Fruit fly (Drosophila melanogaster) whole organism, embryonic: ENCODE data around the gene Rbm13.
A peak's percentile ranks its signal among the peaks of the same experiment; 100 is the strongest.

Experiments used
- Adf1 ChIP-seq: fragments of 200-800 bp; sonication (Bioruptor generic); IDR thresholded peaks from 2 replicates; pipeline ENCODE4 v1.3.6; 2022; ENCODE audit warnings: missing biosample characterization, missing genetic modification characterization
- Atf3 ChIP-seq: fragments of 200-800 bp; sonication (Bioruptor generic); optimal IDR thresholded peaks from 3 replicates; lab custom pipeline; 2016; ENCODE audit warnings: missing biosample characterization, missing genetic modification characterization
- Atf6 ChIP-seq: fragments of 200-800 bp; sonication (Bioruptor generic); IDR thresholded peaks from 2 replicates; pipeline ENCODE4 v1.3.6; 2022; ENCODE audit warnings: missing biosample characterization, missing genetic modification characterization
- Bgb ChIP-seq: fragments of 200-800 bp; sonication (Bioruptor generic); IDR thresholded peaks from 2 replicates; pipeline ENCODE4 v1.3.6; 2022; ENCODE audit warnings: missing biosample characterization, missing genetic modification characterization; ENCODE audit not compliant: partially characterized antibody
- BtbVII ChIP-seq: fragments of 200-800 bp; sonication (Bioruptor generic); optimal IDR thresholded peaks from 3 replicates; lab custom pipeline; 2017; ENCODE audit warnings: missing biosample characterization, mild to moderate bottlenecking, missing genetic modification characterization
- CG10274 ChIP-seq: fragments of 200-800 bp; sonication (Bioruptor generic); optimal IDR thresholded peaks from 3 replicates; lab custom pipeline; 2017; ENCODE audit warnings: missing biosample characterization, mild to moderate bottlenecking, missing genetic modification characterization
- CG10565 ChIP-seq: fragments of 200-800 bp; sonication (Bioruptor generic); optimal IDR thresholded peaks from 3 replicates; lab custom pipeline; 2016; ENCODE audit warnings: missing biosample characterization, mild to moderate bottlenecking, missing genetic modification characterization
- CG10654 ChIP-seq: fragments of 200-800 bp; sonication (Bioruptor generic); optimal IDR thresholded peaks from 2 replicates; lab custom pipeline; 2016; ENCODE audit warnings: missing biosample characterization, missing genetic modification characterization
- CG11247 ChIP-seq: fragments of 200-800 bp; sonication (Bioruptor generic); IDR thresholded peaks from 2 replicates; pipeline ENCODE4 v1.3.6; 2022; ENCODE audit warnings: missing biosample characterization, missing genetic modification characterization
- CG11398 ChIP-seq: fragments of 200-800 bp; sonication (Bioruptor generic); optimal IDR thresholded peaks from 2 replicates; lab custom pipeline; 2016; ENCODE audit warnings: missing biosample characterization, missing genetic modification characterization
- CG13424 ChIP-seq: fragments of 200-800 bp; sonication (Bioruptor generic); optimal IDR thresholded peaks from 2 replicates; lab custom pipeline; 2019; ENCODE audit warnings: missing biosample characterization, mild to moderate bottlenecking, missing genetic modification characterization, moderate library complexity
- CG14050 ChIP-seq: fragments of 200-800 bp; sonication (Bioruptor generic); IDR thresholded peaks from 3 replicates; pipeline ENCODE4 v1.3.6; 2022; ENCODE audit warnings: missing biosample characterization, missing genetic modification characterization
- CG14965 ChIP-seq: fragments of 200-800 bp; sonication (Bioruptor generic); optimal IDR thresholded peaks from 2 replicates; lab custom pipeline; 2016; ENCODE audit warnings: missing biosample characterization, missing genetic modification characterization, borderline replicate concordance
- CG17359 ChIP-seq: fragments of 200-800 bp; sonication (Bioruptor generic); optimal IDR thresholded peaks from 3 replicates; lab custom pipeline; 2018; ENCODE audit warnings: missing biosample characterization, mild to moderate bottlenecking, missing genetic modification characterization, moderate library complexity
- CG17912 ChIP-seq: fragments of 200-800 bp; sonication (Bioruptor generic); optimal IDR thresholded peaks from 2 replicates; lab custom pipeline; 2018; ENCODE audit warnings: missing biosample characterization, mild to moderate bottlenecking, missing genetic modification characterization
- CG18262 ChIP-seq: fragments of 200-800 bp; optimal IDR thresholded peaks from 3 replicates; lab custom pipeline; 2019; ENCODE audit warnings: missing biosample characterization, mild to moderate bottlenecking, missing genetic modification characterization, moderate library complexity
- CG32532 ChIP-seq: fragments of 200-800 bp; sonication (Bioruptor generic); IDR thresholded peaks from 2 replicates; pipeline ENCODE4 v1.3.6; 2022; ENCODE audit warnings: missing biosample characterization, missing genetic modification characterization
- CG33557 ChIP-seq: fragments of 200-800 bp; sonication (Bioruptor generic); optimal IDR thresholded peaks from 2 replicates; lab custom pipeline; 2019; ENCODE audit warnings: missing biosample characterization, mild to moderate bottlenecking, missing genetic modification characterization, moderate library complexity
- CG43689 ChIP-seq: fragments of 200-800 bp; sonication (Bioruptor generic); IDR thresholded peaks from 2 replicates; pipeline ENCODE4 v1.3.6; 2022; ENCODE audit warnings: missing biosample characterization, missing genetic modification characterization
- CG4404 ChIP-seq: fragments of 200-800 bp; sonication (Bioruptor generic); IDR thresholded peaks from 2 replicates; pipeline ENCODE4 v1.3.6; 2022; ENCODE audit warnings: missing biosample characterization, missing genetic modification characterization
- CG7372 ChIP-seq: fragments of 200-800 bp; sonication (Bioruptor generic); IDR thresholded peaks from 2 replicates; pipeline ENCODE4 v1.3.6; 2022; ENCODE audit warnings: missing biosample characterization, missing genetic modification characterization
- CG8388 ChIP-seq: fragments of 200-800 bp; sonication (Bioruptor generic); optimal IDR thresholded peaks from 2 replicates; lab custom pipeline; 2019; ENCODE audit warnings: missing biosample characterization, mild to moderate bottlenecking, missing genetic modification characterization, moderate library complexity
- CG9215 ChIP-seq: fragments of 200-800 bp; sonication (Bioruptor generic); IDR thresholded peaks from 2 replicates; pipeline ENCODE4 v1.3.6; 2022; ENCODE audit warnings: missing biosample characterization, missing genetic modification characterization
- CG9437 ChIP-seq: fragments of 200-800 bp; sonication (Bioruptor generic); optimal IDR thresholded peaks from 2 replicates; lab custom pipeline; 2018; ENCODE audit warnings: missing biosample characterization, mild to moderate bottlenecking, missing genetic modification characterization
- D19A ChIP-seq: fragments of 200-800 bp; optimal IDR thresholded peaks from 3 replicates; lab custom pipeline; 2019; ENCODE audit warnings: missing biosample characterization, mild to moderate bottlenecking, missing genetic modification characterization, moderate library complexity
- E2f2 ChIP-seq: fragments of 200-800 bp; sonication (Bioruptor generic); IDR thresholded peaks from 2 replicates; pipeline ENCODE4 v1.3.6; 2022; ENCODE audit warnings: missing biosample characterization, missing genetic modification characterization
- GATAe ChIP-seq: fragments of 200-800 bp; sonication (Bioruptor generic); conservative IDR thresholded peaks from 2 replicates; pipeline ENCODE4 v1.3.6; 2022; ENCODE audit warnings: missing biosample characterization, missing genetic modification characterization
- HLH54F ChIP-seq: fragments of 200-800 bp; sonication (Bioruptor generic); optimal IDR thresholded peaks from 3 replicates; lab custom pipeline; 2016; ENCODE audit warnings: missing biosample characterization, missing genetic modification characterization
- Optix ChIP-seq: fragments of 200-800 bp; sonication (Bioruptor generic); IDR thresholded peaks from 3 replicates; pipeline ENCODE4 v1.3.6; 2022; ENCODE audit warnings: missing biosample characterization, missing genetic modification characterization
- Ptx1 ChIP-seq: fragments of 200-800 bp; sonication (Bioruptor generic); IDR thresholded peaks from 2 replicates; pipeline ENCODE4 v1.3.6; 2022; ENCODE audit warnings: missing biosample characterization, missing genetic modification characterization
- Rx ChIP-seq: fragments of 200-800 bp; sonication (Bioruptor generic); IDR thresholded peaks from 2 replicates; pipeline ENCODE4 v1.3.6; 2022; ENCODE audit warnings: missing biosample characterization, missing genetic modification characterization
- Scr ChIP-seq: fragments of 200-800 bp; sonication (Bioruptor generic); IDR thresholded peaks from 2 replicates; pipeline ENCODE4 v1.3.6; 2022; ENCODE audit warnings: missing biosample characterization, missing genetic modification characterization; ENCODE audit not compliant: partially characterized antibody
- Taf1 ChIP-seq: fragments of 200-800 bp; sonication (Bioruptor generic); IDR thresholded peaks from 2 replicates; pipeline ENCODE4 v1.3.6; 2022; ENCODE audit warnings: missing biosample characterization, missing genetic modification characterization
- Trl ChIP-seq, 3 experiments: fragments of >200 bp in 2 of 3; fragments of 200-800 bp in 1 of 3; sonication (Bioruptor generic) in 1 of 3; optimal IDR thresholded peaks; 2 replicates in 1 of 3; 3 replicates in 2 of 3; lab custom pipeline; 2016 to 2017; ENCODE audit warnings: missing biosample characterization in 1 of 3, missing genetic modification characterization in 1 of 3
- aop ChIP-seq: fragments of 200-800 bp; sonication (Bioruptor generic); IDR thresholded peaks from 2 replicates; pipeline ENCODE4 v1.3.6; 2022; ENCODE audit warnings: missing biosample characterization, missing genetic modification characterization
- ase ChIP-seq: fragments of 200-800 bp; sonication (Bioruptor generic); IDR thresholded peaks from 3 replicates; pipeline ENCODE4 v1.3.6; 2022; ENCODE audit warnings: missing biosample characterization, missing genetic modification characterization
- ash1 ChIP-seq: fragments of 200-800 bp; sonication (Bioruptor generic); optimal IDR thresholded peaks from 2 replicates; lab custom pipeline; 2018; ENCODE audit warnings: missing biosample characterization, mild to moderate bottlenecking, missing genetic modification characterization
- bigmax ChIP-seq: fragments of 200-800 bp; sonication (Bioruptor generic); optimal IDR thresholded peaks from 2 replicates; lab custom pipeline; 2018; ENCODE audit warnings: missing biosample characterization, mild to moderate bottlenecking, missing genetic modification characterization
- crp ChIP-seq, 2 experiments: fragments of 200-800 bp; sonication (Bioruptor generic); optimal IDR thresholded peaks; 2 replicates in 1 of 2; 3 replicates in 1 of 2; lab custom pipeline; 2017; ENCODE audit warnings: missing biosample characterization in 2 of 2, missing genetic modification characterization in 2 of 2, mild to moderate bottlenecking in 1 of 2, moderate library complexity in 1 of 2
- dpn ChIP-seq, 2 experiments: fragments of 200-800 bp; sonication (Bioruptor generic); optimal IDR thresholded peaks; 3 replicates each; lab custom pipeline; 2016; ENCODE audit warnings: missing biosample characterization in 2 of 2, missing genetic modification characterization in 2 of 2
- ind ChIP-seq: fragments of 200-800 bp; sonication (Bioruptor generic); optimal IDR thresholded peaks from 3 replicates; lab custom pipeline; 2016; ENCODE audit warnings: missing biosample characterization, missing genetic modification characterization
- lilli ChIP-seq: fragments of 200-800 bp; sonication (Bioruptor generic); optimal IDR thresholded peaks from 3 replicates; lab custom pipeline; 2016; ENCODE audit warnings: missing biosample characterization, missing genetic modification characterization
- lmd ChIP-seq: fragments of 200-800 bp; sonication (Bioruptor generic); IDR thresholded peaks from 2 replicates; pipeline ENCODE4 v1.3.6; 2022; ENCODE audit warnings: missing biosample characterization, missing genetic modification characterization
- mam ChIP-seq: fragments of 200-800 bp; sonication (Bioruptor generic); optimal IDR thresholded peaks from 3 replicates; lab custom pipeline; 2016; ENCODE audit warnings: missing biosample characterization, missing genetic modification characterization
- pho ChIP-seq: fragments of 200-800 bp; sonication (Bioruptor generic); optimal IDR thresholded peaks from 2 replicates; lab custom pipeline; 2016; ENCODE audit warnings: missing biosample characterization, missing genetic modification characterization
- pnt ChIP-seq: fragments of 200-800 bp; sonication (Bioruptor generic); optimal IDR thresholded peaks from 3 replicates; lab custom pipeline; 2016; ENCODE audit warnings: missing biosample characterization, missing genetic modification characterization
- tgo ChIP-seq: fragments of 200-800 bp; sonication (Bioruptor generic); IDR thresholded peaks from 3 replicates; pipeline ENCODE4 v1.3.6; 2022; ENCODE audit warnings: missing biosample characterization, missing genetic modification characterization
- trem ChIP-seq: fragments of 200-800 bp; optimal IDR thresholded peaks from 3 replicates; lab custom pipeline; 2019; ENCODE audit warnings: missing biosample characterization, mild to moderate bottlenecking, missing genetic modification characterization, moderate library complexity
- twi ChIP-seq: fragments of 200-800 bp; optimal IDR thresholded peaks from 2 replicates; lab custom pipeline; 2019; ENCODE audit warnings: missing biosample characterization, mild to moderate bottlenecking, missing genetic modification characterization, moderate library complexity
- unc-4 ChIP-seq: fragments of 200-800 bp; sonication (Bioruptor generic); IDR thresholded peaks from 2 replicates; pipeline ENCODE4 v1.3.6; 2022; ENCODE audit warnings: missing biosample characterization, missing genetic modification characterization; ENCODE audit not compliant: partially characterized antibody
- wor ChIP-seq: fragments of 200-800 bp; sonication (Bioruptor generic); IDR thresholded peaks from 2 replicates; pipeline ENCODE4 v1.3.6; 2022; ENCODE audit warnings: missing biosample characterization, missing genetic modification characterization

Gene Rbm13

DNA sequence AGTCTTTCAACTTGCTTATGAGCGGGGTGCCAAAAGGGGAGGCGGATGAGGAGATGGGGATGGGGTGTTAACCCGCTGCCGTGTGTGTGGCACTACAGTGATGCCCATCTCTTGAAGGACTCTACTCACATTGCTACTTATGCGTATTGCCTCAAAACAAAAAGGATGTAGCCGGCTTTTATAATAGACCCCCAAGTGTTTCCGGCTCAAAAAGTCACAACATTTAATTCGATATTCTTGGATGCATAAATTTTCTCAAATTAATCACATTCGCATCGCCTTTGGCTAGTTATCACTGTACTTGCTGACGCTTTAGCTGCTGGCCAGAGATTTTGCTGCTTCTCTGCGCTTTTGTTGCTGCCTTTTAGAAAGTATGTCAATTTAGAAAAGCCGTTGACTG, 10.5 kb upstream of the Rbm13 start (continued):
- TF ChIP-seq CG14965 (no peak), CG43689 (GFP tag; lab: Robert Waterston, UW) (no peak), Adf1 (no peak), Taf1 (0 out of 2 replicates have a peak, but pooled peaks have one; percentile 8), CG10654 (GFP tag; lab: Kevin White, UChicago) (peak; percentile 1), Atf6 (0 out of 2 replicates have a peak, but pooled peaks have one; percentile 9), crp (GFP tag; optimal IDR thresholded peaks at IDR 0.05; lab: Kevin White, UChicago) (no peak), CG17912 (GFP tag; lab: Kevin White, UChicago) (no peak), CG8388 (GFP tag; lab: Kevin White, UChicago) (no peak), trem (tag; lab: Kevin White, UChicago) (no peak), lilli (no peak), mam (GFP tag; lab: Kevin White, UChicago) (peak; percentile 37), CG13424 (tag; lab: Kevin White, UChicago) (peak; percentile 22), twi (tag; lab: Kevin White, UChicago) (no peak), unc-4 (GFP tag; lab: Robert Waterston, UW) (no peak), CG14050 (GFP tag; lab: Robert Waterston, UW) (0 out of 3 replicates have a peak, but pooled peaks have one; percentile 9), CG10274 (GFP tag; lab: Kevin White, UChicago) (no peak), CG4404 (GFP tag; lab: Robert Waterston, UW) (no peak), CG7372 (GFP tag; lab: Robert Waterston, UW) (0 out of 2 replicates have a peak, but pooled peaks have one; percentile 14), dpn (GFP tag; optimal IDR thresholded peaks at IDR 0.05; lab: Kevin White, UChicago) (no peak), aop (GFP tag; lab: Robert Waterston, UW) (no peak), CG18262 (tag; lab: Kevin White, UChicago) (no peak), HLH54F (GFP tag; lab: Kevin White, UChicago) (peak; percentile 9), ind (GFP tag; lab: Kevin White, UChicago) (peak; percentile 46), CG11247 (0 out of 2 replicates have a peak, but pooled peaks have one; percentile 15), tgo (GFP tag; lab: Robert Waterston, UW) (peak; percentile 25; the same call in 1 of the 3 replicates), CG32532 (GFP tag; lab: Robert Waterston, UW) (no peak), Atf3 (GFP tag; lab: Kevin White, UChicago) (no peak), CG33557 (GFP tag; lab: Kevin White, UChicago) (no peak), Rx (GFP tag; lab: Robert Waterston, UW) (no peak), CG9215 (GFP tag; lab: Robert Waterston, UW) (no peak; the same call in 1 of the 2 replicates), Bgb (GFP tag; lab: Robert Waterston, UW) (no peak), CG10565 (GFP tag; lab: Kevin White, UChicago) (no peak), Optix (GFP tag; lab: Robert Waterston, UW) (no peak), wor (0 out of 2 replicates have a peak, but pooled peaks have one; percentile 20), E2f2 (no peak), GATAe (GFP tag; lab: Robert Waterston, UW) (no peak), CG11398 (GFP tag; lab: Kevin White, UChicago) (no peak), pnt (GFP tag; lab: Kevin White, UChicago) (peak; percentile 30), Trl (optimal IDR thresholded peaks at IDR 0.05; lab: Kevin White, UChicago) (no peak), Trl (GFP tag; optimal IDR thresholded peaks at IDR 0.05; lab: Kevin White, UChicago) (no peak), bigmax (no peak), pho (GFP tag; lab: Kevin White, UChicago) (no peak), CG17359 (tag; lab: Kevin White, UChicago) (peak; percentile 38), Scr (GFP tag; lab: Robert Waterston, UW) (no peak), ash1 (GFP tag; lab: Kevin White, UChicago) (no peak), ase (GFP tag; lab: Robert Waterston, UW) (no peak), lmd (GFP tag; lab: Robert Waterston, UW) (peak; percentile 23; the same call in 1 of the 2 replicates), CG9437 (GFP tag; lab: Kevin White, UChicago) (no peak), D19A (tag; lab: Kevin White, UChicago) (no peak), BtbVII (GFP tag; lab: Kevin White, UChicago) (no peak), Ptx1 (GFP tag; lab: Robert Waterston, UW) (peak; percentile 35; the same call in 1 of the 2 replicates)
